Fruit fly (Drosophila melanogaster) whole organism, embryonic: ENCODE results near the gene mwh.
A peak's percentile ranks its signal among the peaks of the same experiment; 100 is the strongest.

Experiments
- Awh ChIP-seq: fragments of 200-800 bp; sonication (Bioruptor generic); IDR thresholded peaks from 2 replicates; pipeline ENCODE4, ENCODE4 v1.3.6; 2022; ENCODE audit warnings: missing biosample characterization, missing genetic modification characterization
- B-H1 ChIP-seq: fragments of 200-800 bp; sonication (Bioruptor generic); IDR thresholded peaks from 3 replicates; pipeline ENCODE4 v1.3.6; 2022; ENCODE audit warnings: missing biosample characterization, missing genetic modification characterization
- CG11247 ChIP-seq: fragments of 200-800 bp; sonication (Bioruptor generic); IDR thresholded peaks from 2 replicates; pipeline ENCODE4 v1.3.6; 2022; ENCODE audit warnings: missing biosample characterization, missing genetic modification characterization
- CG12236 ChIP-seq: fragments of 200-800 bp; sonication (Bioruptor generic); optimal IDR thresholded peaks from 2 replicates; lab custom pipeline; 2016; ENCODE audit warnings: missing biosample characterization, missing genetic modification characterization
- CG14441 ChIP-seq: fragments of 200-800 bp; sonication (Bioruptor generic); IDR thresholded peaks from 2 replicates; pipeline ENCODE4 v1.3.6; 2022; ENCODE audit warnings: missing biosample characterization, missing genetic modification characterization
- CG1602 ChIP-seq: fragments of 200-800 bp; sonication (Bioruptor generic); optimal IDR thresholded peaks from 3 replicates; lab custom pipeline; 2016; ENCODE audit warnings: missing biosample characterization, missing genetic modification characterization
- CG17385 ChIP-seq: fragments of 200-800 bp; sonication (Bioruptor generic); optimal IDR thresholded peaks from 3 replicates; lab custom pipeline; 2018; ENCODE audit warnings: missing biosample characterization, mild to moderate bottlenecking, missing genetic modification characterization
- CG2129 ChIP-seq: fragments of 200-800 bp; sonication (Bioruptor generic); IDR thresholded peaks from 2 replicates; pipeline ENCODE4 v1.3.6; 2022; ENCODE audit warnings: missing biosample characterization, missing genetic modification characterization; ENCODE audit not compliant: partially characterized antibody
- CG2678 ChIP-seq: fragments of 200-800 bp; sonication (Bioruptor generic); optimal IDR thresholded peaks from 3 replicates; lab custom pipeline; 2019; ENCODE audit warnings: missing biosample characterization, mild to moderate bottlenecking, missing genetic modification characterization, moderate library complexity
- CG30403 ChIP-seq: fragments of 200-800 bp; sonication (Bioruptor generic); optimal IDR thresholded peaks from 3 replicates; lab custom pipeline; 2016; ENCODE audit warnings: missing biosample characterization, missing genetic modification characterization
- CG32532 ChIP-seq: fragments of 200-800 bp; sonication (Bioruptor generic); IDR thresholded peaks from 2 replicates; pipeline ENCODE4 v1.3.6; 2022; ENCODE audit warnings: missing biosample characterization, missing genetic modification characterization
- CG42726 ChIP-seq: fragments of 200-800 bp; sonication (Bioruptor generic); IDR thresholded peaks from 2 replicates; pipeline ENCODE4 v1.3.6; 2022; ENCODE audit warnings: missing biosample characterization, missing genetic modification characterization; ENCODE audit not compliant: partially characterized antibody
- CG6683 ChIP-seq: fragments of 200-800 bp; sonication (Bioruptor generic); optimal IDR thresholded peaks from 2 replicates; lab custom pipeline; 2017; ENCODE audit warnings: missing biosample characterization, mild to moderate bottlenecking, missing genetic modification characterization, missing genetic modification reagents
- Dek ChIP-seq: fragments of 200-800 bp; sonication (Bioruptor generic); optimal IDR thresholded peaks from 3 replicates; lab custom pipeline; 2019; ENCODE audit warnings: missing biosample characterization, mild to moderate bottlenecking, missing genetic modification characterization, moderate library complexity
- Dp ChIP-seq: fragments of 200-800 bp; sonication (Bioruptor generic); optimal IDR thresholded peaks from 2 replicates; lab custom pipeline; 2018; ENCODE audit warnings: missing biosample characterization, mild to moderate bottlenecking, missing genetic modification characterization, moderate library complexity
- E2f1 ChIP-seq: fragments of 200-800 bp; sonication (Bioruptor generic); IDR thresholded peaks from 2 replicates; pipeline ENCODE4 v1.3.6; 2022; ENCODE audit warnings: missing biosample characterization, missing genetic modification characterization
- Elba2 ChIP-seq: fragments of 200-800 bp; sonication (Bioruptor generic); optimal IDR thresholded peaks from 3 replicates; lab custom pipeline; 2016; ENCODE audit warnings: missing biosample characterization, missing genetic modification characterization
- Ets65A ChIP-seq: fragments of 200-800 bp; sonication (Bioruptor generic); peaks from one replicate; lab custom pipeline; 2016; ENCODE audit warnings: missing biosample characterization, missing genetic modification characterization
- HLH4C ChIP-seq: fragments of 200-800 bp; sonication (Bioruptor generic); IDR thresholded peaks from 3 replicates; pipeline ENCODE4 v1.3.6; 2022; ENCODE audit warnings: missing biosample characterization, missing genetic modification characterization; ENCODE audit not compliant: partially characterized antibody
- Hmx ChIP-seq: fragments of 200-800 bp; sonication (Bioruptor generic); optimal IDR thresholded peaks from 2 replicates; lab custom pipeline; 2016; ENCODE audit warnings: missing biosample characterization, missing genetic modification characterization
- Hr78 ChIP-seq, 2 experiments: fragments of 200-800 bp in 1 of 2; fragments of >200 bp in 1 of 2; sonication (Bioruptor generic) in 1 of 2; optimal IDR thresholded peaks; 2 replicates each; lab custom pipeline; 2017 to 2019; ENCODE audit warnings: missing biosample characterization in 2 of 2, missing genetic modification characterization in 2 of 2, mild to moderate bottlenecking in 1 of 2, moderate library complexity in 1 of 2
- NFAT ChIP-seq: fragments of 200-800 bp; sonication (Bioruptor generic); IDR thresholded peaks from 2 replicates; pipeline ENCODE4 v1.3.6; 2022; ENCODE audit warnings: missing biosample characterization, missing genetic modification characterization
- Rx ChIP-seq: fragments of 200-800 bp; sonication (Bioruptor generic); IDR thresholded peaks from 2 replicates; pipeline ENCODE4 v1.3.6; 2022; ENCODE audit warnings: missing biosample characterization, missing genetic modification characterization
- Side ChIP-seq: fragments of 200-800 bp; sonication (Bioruptor generic); optimal IDR thresholded peaks from 2 replicates; lab custom pipeline; 2016; ENCODE audit warnings: missing biosample characterization, missing genetic modification characterization
- Sry-δ ChIP-seq: fragments of 200-800 bp; sonication (Bioruptor generic); optimal IDR thresholded peaks from 2 replicates; lab custom pipeline; 2016; ENCODE audit warnings: missing biosample characterization, missing genetic modification characterization
- abd-A ChIP-seq: fragments of 200-800 bp; sonication (Bioruptor generic); optimal IDR thresholded peaks from 3 replicates; lab custom pipeline; 2019; ENCODE audit warnings: missing biosample characterization, mild to moderate bottlenecking, missing genetic modification characterization, moderate library complexity
- bab2 ChIP-seq: fragments of 200-800 bp; sonication (Bioruptor generic); optimal IDR thresholded peaks from 2 replicates; lab custom pipeline; 2016; ENCODE audit warnings: missing biosample characterization, missing genetic modification characterization
- cad ChIP-seq: fragments of >200 bp; optimal IDR thresholded peaks from 2 replicates; lab custom pipeline; 2017; ENCODE audit warnings: missing biosample characterization, missing genetic modification characterization
- crc ChIP-seq: fragments of 200-800 bp; sonication (Bioruptor generic); optimal IDR thresholded peaks from 2 replicates; lab custom pipeline; 2016; ENCODE audit warnings: missing biosample characterization, missing genetic modification characterization
- dm ChIP-seq: fragments of 200-800 bp; sonication (Bioruptor generic); optimal IDR thresholded peaks from 3 replicates; lab custom pipeline; 2016; ENCODE audit warnings: missing biosample characterization, missing genetic modification characterization
- fd64A ChIP-seq: fragments of 200-800 bp; sonication (Bioruptor generic); optimal IDR thresholded peaks from 3 replicates; lab custom pipeline; 2018; ENCODE audit warnings: missing biosample characterization, mild to moderate bottlenecking, missing genetic modification characterization
- gem ChIP-seq: fragments of 200-800 bp; sonication (Bioruptor generic); optimal IDR thresholded peaks from 2 replicates; lab custom pipeline; 2019; ENCODE audit warnings: missing biosample characterization, mild to moderate bottlenecking, missing genetic modification characterization, moderate library complexity
- grn ChIP-seq: fragments of 200-800 bp; sonication (Bioruptor generic); optimal IDR thresholded peaks from 3 replicates; lab custom pipeline; 2017; ENCODE audit warnings: missing biosample characterization, missing genetic modification characterization
- kni ChIP-seq: fragments of 200-800 bp; sonication (Bioruptor generic); optimal IDR thresholded peaks from 3 replicates; lab custom pipeline; 2017; ENCODE audit warnings: mild to moderate bottlenecking, missing biosample characterization, missing genetic modification reagents, missing genetic modification characterization
- knrl ChIP-seq: fragments of 200-800 bp; sonication (Bioruptor generic); IDR thresholded peaks from 3 replicates; pipeline ENCODE4 v1.3.6; 2022; ENCODE audit warnings: missing biosample characterization, missing genetic modification characterization; ENCODE audit not compliant: partially characterized antibody
- lmd ChIP-seq: fragments of 200-800 bp; sonication (Bioruptor generic); IDR thresholded peaks from 2 replicates; pipeline ENCODE4 v1.3.6; 2022; ENCODE audit warnings: missing biosample characterization, missing genetic modification characterization
- mirr ChIP-seq: fragments of 200-800 bp; sonication (Bioruptor generic); optimal IDR thresholded peaks from 3 replicates; lab custom pipeline; 2018; ENCODE audit warnings: missing biosample characterization, mild to moderate bottlenecking, missing genetic modification characterization
- onecut ChIP-seq: fragments of 200-800 bp; sonication (Bioruptor generic); IDR thresholded peaks from 2 replicates; pipeline ENCODE4 v1.3.6; 2022; ENCODE audit warnings: missing biosample characterization, missing genetic modification characterization
- prd ChIP-seq, 3 experiments: fragments of >200 bp in 2 of 3; fragments of 200-800 bp in 1 of 3; sonication (Bioruptor generic) in 1 of 3; optimal IDR thresholded peaks in 2 of 3; IDR thresholded peaks in 1 of 3; 2 replicates in 2 of 3; 3 replicates in 1 of 3; pipeline versions ENCODE4 v1.3.6 to Lab custom; 2017 to 2022; ENCODE audit warnings: missing biosample characterization in 1 of 3, missing genetic modification characterization in 1 of 3
- row ChIP-seq: fragments of 200-800 bp; sonication (Bioruptor generic); IDR thresholded peaks from 3 replicates; pipeline ENCODE4 v1.3.6; 2022; ENCODE audit warnings: missing biosample characterization, missing genetic modification characterization
- scrt ChIP-seq: fragments of 200-800 bp; sonication (Bioruptor generic); optimal IDR thresholded peaks from 2 replicates; lab custom pipeline; 2018; ENCODE audit warnings: missing biosample characterization, mild to moderate bottlenecking, missing genetic modification characterization, moderate library complexity
- sens ChIP-seq: fragments of 200-800 bp; sonication (Bioruptor generic); peaks from one replicate; lab custom pipeline; 2016; ENCODE audit warnings: missing biosample characterization, missing genetic modification characterization
- shn ChIP-seq: fragments of 200-800 bp; sonication (Bioruptor generic); optimal IDR thresholded peaks from 3 replicates; lab custom pipeline; 2016; ENCODE audit warnings: missing biosample characterization, missing genetic modification characterization
- slp2 ChIP-seq: fragments of 200-800 bp; sonication (Bioruptor generic); optimal IDR thresholded peaks from 2 replicates; lab custom pipeline; 2016; ENCODE audit warnings: missing biosample characterization, missing genetic modification characterization
- sna ChIP-seq: fragments of 200-800 bp; sonication (Bioruptor generic); IDR thresholded peaks from 2 replicates; pipeline ENCODE4 v1.3.6; 2022; ENCODE audit warnings: missing biosample characterization, missing genetic modification characterization; ENCODE audit not compliant: partially characterized antibody
- tgo ChIP-seq: fragments of 200-800 bp; sonication (Bioruptor generic); IDR thresholded peaks from 3 replicates; pipeline ENCODE4 v1.3.6; 2022; ENCODE audit warnings: missing biosample characterization, missing genetic modification characterization
- tna ChIP-seq: fragments of 200-800 bp; sonication (Bioruptor generic); IDR thresholded peaks from 2 replicates; pipeline ENCODE4 v1.3.6; 2022; ENCODE audit warnings: missing biosample characterization, missing genetic modification characterization; ENCODE audit not compliant: partially characterized antibody
- wek ChIP-seq: fragments of 200-800 bp; sonication (Bioruptor generic); optimal IDR thresholded peaks from 3 replicates; lab custom pipeline; 2018; ENCODE audit warnings: missing biosample characterization, mild to moderate bottlenecking, missing genetic modification characterization, moderate library complexity
- wor ChIP-seq: fragments of 200-800 bp; sonication (Bioruptor generic); IDR thresholded peaks from 2 replicates; pipeline ENCODE4 v1.3.6; 2022; ENCODE audit warnings: missing biosample characterization, missing genetic modification characterization

mwh gene

dm6 chr3L:1152540-1153348 is 47.8 kb upstream of the mwh start (continued):
- TF ChIP-seq Ets65A (GFP tag; lab: Kevin White, UChicago), result no peak
- 0 out of 2 replicates have a peak, but pooled peaks have one; percentile 29 for TF ChIP-seq CG32532
- no peak for TF ChIP-seq tna (GFP tag; lab: Robert Waterston, UW)
- TF ChIP-seq wor (GFP tag; lab: Robert Waterston, UW), result no peak
- no peak for TF ChIP-seq kni
- TF ChIP-seq crc, result no peak
- no peak for TF ChIP-seq tgo (GFP tag; lab: Robert Waterston, UW)
- TF ChIP-seq Sry-δ (GFP tag; lab: Kevin White, UChicago), result no peak
- TF ChIP-seq CG14441 (GFP tag; lab: Robert Waterston, UW), result peak; percentile 60
- peak; percentile 20 for TF ChIP-seq CG30403 (GFP tag; lab: Kevin White, UChicago)
- peak; percentile 2 for TF ChIP-seq CG2678
- TF ChIP-seq CG6683 (GFP tag; lab: Kevin White, UChicago), result no peak
- no peak for TF ChIP-seq fd64A (GFP tag; lab: Kevin White, UChicago)
- TF ChIP-seq row (GFP tag; lab: Robert Waterston, UW), result peak; percentile 63; the same call in 2 of the 3 replicates
- TF ChIP-seq bab2 (GFP tag; lab: Kevin White, UChicago), result peak; percentile 27
- no peak for TF ChIP-seq sna (GFP tag; lab: Robert Waterston, UW)
- no peak for TF ChIP-seq CG42726 (GFP tag; lab: Robert Waterston, UW)
- no peak for TF ChIP-seq CG11247 (GFP tag; lab: Robert Waterston, UW)
- TF ChIP-seq slp2 (GFP tag; lab: Kevin White, UChicago), result no peak
- no peak for TF ChIP-seq Dp (GFP tag; lab: Kevin White, UChicago)
- no peak for TF ChIP-seq scrt
- TF ChIP-seq Hr78 (GFP tag; optimal IDR thresholded peaks at IDR 0.05; lab: Kevin White, UChicago), result peak in 1 of 2 experiments; percentile 12
- no peak for TF ChIP-seq Elba2 (GFP tag; lab: Kevin White, UChicago)
- no peak for TF ChIP-seq prd (optimal IDR thresholded peaks at IDR 0.05; lab: Kevin White, UChicago)
- TF ChIP-seq prd (GFP tag; IDR thresholded peaks at IDR 0.05; lab: Robert Waterston, UW), result peak; percentile 46; the same call in 1 of the 3 replicates
- TF ChIP-seq CG12236 (GFP tag; lab: Kevin White, UChicago), result no peak
- peak; percentile 94 for TF ChIP-seq abd-A (tag; lab: Kevin White, UChicago)
- TF ChIP-seq Dek, result no peak
- no peak for TF ChIP-seq cad (GFP tag; lab: Kevin White, UChicago)
- TF ChIP-seq CG2129 (GFP tag; lab: Robert Waterston, UW), result no peak
- TF ChIP-seq Side (GFP tag; lab: Kevin White, UChicago), result no peak
- no peak for TF ChIP-seq Hmx (GFP tag; lab: Kevin White, UChicago)
- no peak for TF ChIP-seq NFAT (GFP tag; lab: Robert Waterston, UW)
- no peak for TF ChIP-seq wek
- no peak for TF ChIP-seq onecut (GFP tag; lab: Robert Waterston, UW)
- no peak for TF ChIP-seq Awh (GFP tag; lab: Robert Waterston, UW)
- TF ChIP-seq shn, result no peak
- TF ChIP-seq dm (GFP tag; lab: Kevin White, UChicago), result no peak
- TF ChIP-seq B-H1 (GFP tag; lab: Robert Waterston, UW), result no peak
- TF ChIP-seq sens (GFP tag; lab: Kevin White, UChicago), result peak; percentile 52
- no peak for TF ChIP-seq CG1602
- TF ChIP-seq Rx, result no peak
- no peak for TF ChIP-seq grn (GFP tag; lab: Kevin White, UChicago)
- no peak for TF ChIP-seq mirr (GFP tag; lab: Kevin White, UChicago)
- TF ChIP-seq gem, result peak; percentile 24
- TF ChIP-seq HLH4C (GFP tag; lab: Robert Waterston, UW), result no peak
- peak; percentile 36; the same call in 1 of the 2 replicates for TF ChIP-seq lmd (GFP tag; lab: Robert Waterston, UW)
- TF ChIP-seq E2f1 (GFP tag; lab: Robert Waterston, UW), result peak; percentile 33; the same call in 1 of the 2 replicates
- no peak for TF ChIP-seq knrl (GFP tag; lab: Robert Waterston, UW)
- TF ChIP-seq CG17385 (GFP tag; lab: Kevin White, UChicago), result no peak
